Worm (Caenorhabditis elegans) whole organism, L4 larva: ENCODE measurements around the gene ham-2.

ENCODE experiments used
- F10B5.3 ChIP-seq: sonication (generic microtip); optimal IDR thresholded peaks from 2 replicates; lab custom pipeline; 2016; ENCODE audit warnings: mild to moderate bottlenecking, missing genetic modification characterization, missing compliant biosample characterization
- F44E2.7 ChIP-seq: fragments of 200-800 bp; sonication (Bioruptor generic); IDR thresholded peaks from 2 replicates; pipeline ENCODE4 v2.1.2; 2022; ENCODE audit warnings: missing genetic modification characterization, missing compliant biosample characterization
- T20F7.1 ChIP-seq: fragments of 200-800 bp; sonication (Bioruptor generic); optimal IDR thresholded peaks from 2 replicates; lab custom pipeline; 2018; ENCODE audit warnings: mild to moderate bottlenecking, missing genetic modification characterization, missing compliant biosample characterization
- Y105C5A.15 ChIP-seq: fragments of 200-800 bp; sonication (Bioruptor generic); IDR thresholded peaks from 2 replicates; pipeline ENCODE4 v1.3.6; 2022; ENCODE audit warnings: missing genetic modification characterization, missing compliant biosample characterization
- Y5F2A.4 ChIP-seq: fragments of 200-800 bp; sonication (Bioruptor generic); optimal IDR thresholded peaks from 2 replicates; lab custom pipeline; 2018; ENCODE audit warnings: mild to moderate bottlenecking, missing genetic modification characterization, missing compliant biosample characterization
- Y75B8A.6 ChIP-seq: fragments of 200-800 bp; sonication (Bioruptor generic); IDR thresholded peaks from 2 replicates; pipeline ENCODE4 v1.3.6; 2022; ENCODE audit warnings: missing genetic modification reagents, missing genetic modification characterization, missing compliant biosample characterization
- aha-1 ChIP-seq: fragments of 150-350 bp; peaks from one replicate; lab custom pipeline; 2014; ENCODE audit warnings: missing biosample characterization, missing genetic modification characterization
- aly-2 ChIP-seq: sonication (generic microtip); optimal IDR thresholded peaks from 2 replicates; lab custom pipeline; 2018; ENCODE audit warnings: missing biosample characterization, missing genetic modification characterization
- arid-1 ChIP-seq: fragments of 200-800 bp; sonication (Bioruptor generic); conservative IDR thresholded peaks from 2 replicates; pipeline ENCODE4 v1.3.6; 2022; ENCODE audit warnings: missing genetic modification reagents, missing genetic modification characterization, missing compliant biosample characterization
- attf-4 ChIP-seq: sonication (generic microtip); optimal IDR thresholded peaks from 3 replicates; lab custom pipeline; 2017; ENCODE audit warnings: missing biosample characterization, missing genetic modification characterization
- ceh-20 ChIP-seq: fragments of 200-800 bp; sonication (Bioruptor generic); IDR thresholded peaks from 2 replicates; pipeline ENCODE4 v1.3.6; 2022; ENCODE audit warnings: missing genetic modification reagents, missing genetic modification characterization, missing compliant biosample characterization
- ceh-32 ChIP-seq: sonication (generic microtip); optimal IDR thresholded peaks from 2 replicates; lab custom pipeline; 2016; ENCODE audit warnings: mild to moderate bottlenecking, missing genetic modification characterization, missing compliant biosample characterization; ENCODE audit not compliant: poor library complexity
- ceh-62 ChIP-seq: sonication (generic microtip); optimal IDR thresholded peaks from 2 replicates; lab custom pipeline; 2017; ENCODE audit warnings: missing biosample characterization, missing genetic modification characterization
- ces-1 ChIP-seq: fragments of 150-350 bp; sonication (generic microtip); optimal IDR thresholded peaks from 4 replicates; lab custom pipeline; 2014; ENCODE audit warnings: missing biosample characterization, missing genetic modification reagents, missing genetic modification characterization
- ctbp-1 ChIP-seq: fragments of 200-800 bp; sonication (Bioruptor generic); IDR thresholded peaks from 2 replicates; pipeline ENCODE4 v1.3.6; 2022; ENCODE audit warnings: missing genetic modification reagents, missing genetic modification characterization, missing compliant biosample characterization
- daf-12 ChIP-seq: fragments of 150-350 bp; optimal IDR thresholded peaks from 2 replicates; lab custom pipeline; 2014; ENCODE audit warnings: missing biosample characterization, missing genetic modification reagents, missing genetic modification characterization
- daf-16 ChIP-seq, 3 experiments: sonication (generic microtip); optimal IDR thresholded peaks; 2 replicates each; lab custom pipeline; 2016 to 2017; ENCODE audit warnings: missing genetic modification characterization in 3 of 3, missing genetic modification reagents in 3 of 3, mild to moderate bottlenecking in 2 of 3, missing compliant biosample characterization in 2 of 3, missing biosample characterization in 1 of 3, moderate library complexity in 1 of 3
- daf-19 ChIP-seq: fragments of 200-800 bp; sonication (Bioruptor generic); conservative IDR thresholded peaks from 2 replicates; pipeline ENCODE4 v1.3.6; 2022; ENCODE audit warnings: missing genetic modification characterization, missing compliant biosample characterization
- dmd-6 ChIP-seq: fragments of 200-800 bp; sonication (Bioruptor generic); IDR thresholded peaks from 2 replicates; pipeline ENCODE4 v1.3.6; 2022; ENCODE audit warnings: missing genetic modification reagents, missing genetic modification characterization, missing compliant biosample characterization
- duxl-1 ChIP-seq: sonication (generic microtip); optimal IDR thresholded peaks from 2 replicates; lab custom pipeline; 2016; ENCODE audit warnings: mild to moderate bottlenecking, missing genetic modification characterization, moderate library complexity, missing compliant biosample characterization; ENCODE audit not compliant: poor library complexity
- dve-1 ChIP-seq: sonication (generic microtip); optimal IDR thresholded peaks from 2 replicates; lab custom pipeline; 2017; ENCODE audit warnings: antibody characterized with exemption, mild to moderate bottlenecking, missing genetic modification characterization, missing compliant biosample characterization; ENCODE audit not compliant: insufficient read depth
- egl-27 ChIP-seq: sonication (generic microtip); optimal IDR thresholded peaks from 3 replicates; lab custom pipeline; 2017; ENCODE audit warnings: missing biosample characterization, missing genetic modification reagents, missing genetic modification characterization
- fos-1 ChIP-seq: fragments of 150-350 bp; optimal IDR thresholded peaks from 2 replicates; lab custom pipeline; 2014; ENCODE audit warnings: missing biosample characterization, missing genetic modification characterization
- hlh-11 ChIP-seq: fragments of 200-800 bp; sonication (Bioruptor generic); optimal IDR thresholded peaks from 2 replicates; lab custom pipeline; 2018; ENCODE audit warnings: mild to moderate bottlenecking, missing genetic modification characterization, missing compliant biosample characterization
- hlh-30 ChIP-seq: sonication (generic microtip); optimal IDR thresholded peaks from 2 replicates; lab custom pipeline; 2017; ENCODE audit warnings: antibody characterized with exemption, mild to moderate bottlenecking, missing genetic modification characterization, missing compliant biosample characterization; ENCODE audit not compliant: insufficient read depth
- jun-1 ChIP-seq: fragments of 150-350 bp; optimal IDR thresholded peaks from 2 replicates; lab custom pipeline; 2014; ENCODE audit warnings: missing biosample characterization, missing genetic modification reagents, missing genetic modification characterization
- lim-7 ChIP-seq: fragments of 200-800 bp; sonication (Bioruptor generic); IDR thresholded peaks from 2 replicates; pipeline ENCODE4 v1.3.6; 2022; ENCODE audit warnings: missing genetic modification characterization, missing compliant biosample characterization
- lin-13 ChIP-seq: fragments of 150-350 bp; optimal IDR thresholded peaks from 2 replicates; lab custom pipeline; 2014; ENCODE audit warnings: missing biosample characterization, missing genetic modification reagents, missing genetic modification characterization
- lin-38 ChIP-seq: fragments of 200-800 bp; sonication (Bioruptor generic); IDR thresholded peaks from 2 replicates; pipeline ENCODE4 v1.3.6; 2022; ENCODE audit warnings: missing genetic modification reagents, missing genetic modification characterization, missing compliant biosample characterization
- madf-9 ChIP-seq: fragments of 200-800 bp; sonication (Bioruptor generic); conservative IDR thresholded peaks from 2 replicates; pipeline ENCODE4 v1.3.6; 2022; ENCODE audit warnings: missing genetic modification reagents, missing genetic modification characterization, missing compliant biosample characterization
- mdl-1 ChIP-seq, 2 experiments: fragments of 150-350 bp in 1 of 2; sonication (generic microtip) in 1 of 2; optimal IDR thresholded peaks; 2 replicates each; lab custom pipeline; 2014 to 2017; ENCODE audit warnings: missing biosample characterization in 2 of 2, missing genetic modification characterization in 2 of 2
- mdt-29 ChIP-seq: fragments of 200-800 bp; sonication (Bioruptor generic); IDR thresholded peaks from 2 replicates; pipeline ENCODE4 v1.3.6; 2022; ENCODE audit warnings: missing genetic modification reagents, missing genetic modification characterization, missing compliant biosample characterization
- mxl-3 ChIP-seq: fragments of 200-800 bp; sonication (Bioruptor generic); optimal IDR thresholded peaks from 2 replicates; lab custom pipeline; 2018; ENCODE audit warnings: mild to moderate bottlenecking, missing genetic modification characterization, missing compliant biosample characterization
- nhr-10 ChIP-seq: fragments of 150-350 bp; optimal IDR thresholded peaks from 2 replicates; lab custom pipeline; 2014; ENCODE audit warnings: missing biosample characterization, missing genetic modification characterization
- nhr-237 ChIP-seq: sonication (generic microtip); optimal IDR thresholded peaks from 2 replicates; lab custom pipeline; 2017; ENCODE audit warnings: missing biosample characterization, missing genetic modification characterization
- nhr-42 ChIP-seq: fragments of 200-800 bp; sonication (Bioruptor generic); IDR thresholded peaks from 2 replicates; pipeline ENCODE4 v1.3.6; 2022; ENCODE audit warnings: missing genetic modification characterization, missing compliant biosample characterization
- nhr-48 ChIP-seq: sonication (generic microtip); optimal IDR thresholded peaks from 2 replicates; lab custom pipeline; 2016; ENCODE audit warnings: mild to moderate bottlenecking, missing genetic modification characterization, missing compliant biosample characterization
- nhr-6 ChIP-seq: fragments of 150-350 bp; optimal IDR thresholded peaks from 2 replicates; lab custom pipeline; 2014; ENCODE audit warnings: missing biosample characterization, missing genetic modification characterization
- pha-4 ChIP-seq, 2 experiments: fragments of 150-350 bp in 1 of 2; fragments of 200-800 bp in 1 of 2; sonication (Bioruptor generic) in 1 of 2; IDR thresholded peaks in 1 of 2; optimal IDR thresholded peaks in 1 of 2; 2 replicates each; pipeline versions ENCODE4 v1.3.6 to Lab custom; 2014 to 2022; ENCODE audit warnings: missing genetic modification characterization in 2 of 2, missing genetic modification reagents in 2 of 2, missing biosample characterization in 1 of 2, missing compliant biosample characterization in 1 of 2
- pqm-1 ChIP-seq: sonication (generic microtip); optimal IDR thresholded peaks from 2 replicates; lab custom pipeline; 2017; ENCODE audit warnings: missing biosample characterization, missing genetic modification characterization
- skn-1 ChIP-seq: fragments of 150-350 bp; optimal IDR thresholded peaks from 2 replicates; lab custom pipeline; 2014; ENCODE audit warnings: missing biosample characterization, missing genetic modification characterization
- spr-1 ChIP-seq: sonication (generic microtip); optimal IDR thresholded peaks from 2 replicates; lab custom pipeline; 2016; ENCODE audit warnings: mild to moderate bottlenecking, missing genetic modification characterization, missing compliant biosample characterization
- tag-97 ChIP-seq: fragments of 200-800 bp; sonication (Bioruptor generic); IDR thresholded peaks from 2 replicates; pipeline ENCODE4 v1.3.6; 2022; ENCODE audit warnings: missing genetic modification characterization, missing compliant biosample characterization
- unc-62 ChIP-seq, 3 experiments: fragments of 150-350 bp in 1 of 3; sonication (generic microtip); optimal IDR thresholded peaks in 2 of 3; peaks in 1 of 3; 1 replicate in 1 of 3; 2 replicates in 2 of 3; lab custom pipeline; 2014 to 2017; ENCODE audit warnings: missing biosample characterization in 3 of 3, missing genetic modification characterization in 3 of 3, missing genetic modification reagents in 3 of 3, missing genotype in 1 of 3
- zag-1 ChIP-seq: fragments of 150-350 bp; optimal IDR thresholded peaks from 2 replicates; lab custom pipeline; 2014; ENCODE audit warnings: missing biosample characterization, missing genetic modification characterization
- zfp-3 ChIP-seq: fragments of 200-800 bp; sonication (Bioruptor generic); conservative IDR thresholded peaks from 2 replicates; pipeline ENCODE4 v1.3.6; 2022; ENCODE audit warnings: missing genetic modification reagents, missing genetic modification characterization, missing compliant biosample characterization
- zip-11 ChIP-seq: fragments of 200-800 bp; sonication (Bioruptor generic); IDR thresholded peaks from 2 replicates; pipeline ENCODE4 v1.3.6; 2022; ENCODE audit warnings: missing genetic modification characterization, missing compliant biosample characterization
- ztf-7 ChIP-seq: fragments of 150-350 bp; optimal IDR thresholded peaks from 2 replicates; lab custom pipeline; 2014; ENCODE audit warnings: missing biosample characterization, missing genetic modification characterization

Gene ham-2

ce11 chrX:4554385-4554784 is at the start of gene ham-2:
Gene ham-2 (plus strand): TSS chrX:4554685.
- no peak for TF ChIP-seq pha-4 (GFP tag; IDR thresholded peaks at IDR 0.05; lab: Robert Waterston, UW)
- TF ChIP-seq pha-4 (tag; optimal IDR thresholded peaks at IDR 0.05; lab: Kevin White, UChicago) = no peak
- TF ChIP-seq daf-16 (GFP tag; optimal IDR thresholded peaks at IDR 0.05; lab: Kevin White, UChicago) = no peak
- no peak for TF ChIP-seq daf-16 (tag; optimal IDR thresholded peaks at IDR 0.05; lab: Kevin White, UChicago)
- TF ChIP-seq unc-62 (GFP tag; optimal IDR thresholded peaks at IDR 0.05 in 1 of 2; lab: Kevin White, UChicago) = peak in 1 of 2 experiments; percentile 79
- no peak for TF ChIP-seq unc-62 (tag; optimal IDR thresholded peaks at IDR 0.05; lab: Kevin White, UChicago)
- no peak for TF ChIP-seq nhr-237 (tag; lab: Kevin White, UChicago)
- no peak for TF ChIP-seq lin-38 (GFP tag; lab: Robert Waterston, UW)
- TF ChIP-seq, all 104 proteins: peak for 1

ce11 chrX:4507122-4507681 is 47.3 kb upstream of the ham-2 start:
- TF ChIP-seq jun-1 (tag; lab: Kevin White, UChicago) (no peak), pqm-1 (peak; percentile 29), spr-1 (tag; lab: Kevin White, UChicago) (no peak), attf-4 (tag; lab: Kevin White, UChicago) (no peak), nhr-237 (tag; lab: Kevin White, UChicago) (no peak), madf-9 (no peak), mdl-1 (tag; optimal IDR thresholded peaks at IDR 0.05; lab: Kevin White, UChicago) (no peak), T20F7.1 (GFP tag; lab: Kevin White, UChicago) (peak; percentile 13), nhr-42 (GFP tag; lab: Robert Waterston, UW) (no peak), mxl-3 (GFP tag; lab: Kevin White, UChicago) (peak; percentile 20), mdt-29 (GFP tag; lab: Robert Waterston, UW) (no peak), egl-27 (tag; lab: Kevin White, UChicago) (no peak), nhr-10 (tag; lab: Kevin White, UChicago) (no peak), ceh-20 (no peak), daf-12 (no peak), zag-1 (no peak), nhr-48 (tag; lab: Kevin White, UChicago) (peak; percentile 7), aha-1 (tag; lab: Kevin White, UChicago) (peak; percentile 54), F10B5.3 (tag; lab: Kevin White, UChicago) (no peak), tag-97 (GFP tag; lab: Robert Waterston, UW) (no peak), arid-1 (GFP tag; lab: Robert Waterston, UW) (no peak), fos-1 (tag; lab: Kevin White, UChicago) (no peak), ceh-62 (tag; lab: Kevin White, UChicago) (no peak), dmd-6 (GFP tag; lab: Robert Waterston, UW) (peak; percentile 37), zfp-3 (GFP tag; lab: Robert Waterston, UW) (no peak), ceh-32 (tag; lab: Kevin White, UChicago) (no peak), Y75B8A.6 (GFP tag; lab: Robert Waterston, UW) (no peak), Y5F2A.4 (GFP tag; lab: Kevin White, UChicago) (no peak), hlh-30 (tag; lab: Kevin White, UChicago) (peak; percentile 22), ces-1 (no peak), hlh-11 (tag; lab: Kevin White, UChicago) (peak; percentile 49), Y105C5A.15 (GFP tag; lab: Robert Waterston, UW) (no peak), lin-38 (GFP tag; lab: Robert Waterston, UW) (no peak), lin-13 (GFP tag; lab: Kevin White, UChicago) (no peak), daf-19 (no peak), F44E2.7 (GFP tag; lab: Robert Waterston, UW) (no peak), skn-1 (no peak), ctbp-1 (no peak), duxl-1 (tag; lab: Kevin White, UChicago) (no peak), nhr-6 (tag; lab: Kevin White, UChicago) (no peak), aly-2 (tag; lab: Kevin White, UChicago) (no peak), dve-1 (peak; percentile 20), lim-7 (no peak), zip-11 (no peak), ztf-7 (tag; lab: Kevin White, UChicago) (no peak)
